Worm (Caenorhabditis elegans): ENCODE data around the gene rps-2.

DNA sequence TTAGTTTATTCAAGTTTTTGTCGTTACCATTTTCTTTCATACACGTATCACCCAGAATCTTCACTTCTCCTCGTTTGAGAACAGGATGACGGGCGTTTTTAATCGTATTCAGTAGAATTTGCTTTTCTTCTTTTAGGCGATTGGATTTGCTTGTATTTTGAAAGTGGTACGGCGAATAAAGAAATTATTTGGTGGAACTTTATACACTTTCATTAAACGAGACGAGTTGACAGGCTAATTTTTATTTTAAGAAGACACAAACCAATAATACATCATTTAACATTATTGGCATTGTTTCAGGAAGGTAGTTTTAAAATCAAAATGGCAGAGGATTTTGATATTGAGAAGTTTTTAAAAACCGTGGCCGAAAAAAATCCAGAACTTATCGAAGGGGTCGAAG, 11.2 kb downstream of the rps-2 start, which contains the start of gene C49H3.4:
- TF ChIP-seq tab-1 (GFP tag; IDR thresholded peaks at IDR 0.05), result no peak
- no peak for TF ChIP-seq ztf-29 (GFP tag; IDR thresholded peaks at IDR 0.05)
- TF ChIP-seq T22C8.4 (GFP tag; IDR thresholded peaks at IDR 0.05), result no peak

Measured in whole organism, midembryonic.